Fruit fly (Drosophila melanogaster) S2 (cell line): Measurements from ENCODE around the gene AP-2alpha.

Experiments
- CG8478 ChIP-seq: fragments of >200 bp; optimal IDR thresholded peaks from 2 replicates; lab custom pipeline; 2018
- CTCF ChIP-seq, 2 experiments: fragments of >200 bp; optimal IDR thresholded peaks; 2 replicates each; lab custom pipeline; 2018

dm6 chr2L:426449-426848, 11.9 kb upstream of the AP-2alpha start:
- TF ChIP-seq CG8478 (lab: Kevin White, UChicago) (no peak), CTCF (optimal IDR thresholded peaks at IDR 0.05; lab: Kevin White, UChicago) (no peak)
